Worm (Caenorhabditis elegans): ENCODE measurements around the gene aagr-3.

Gene aagr-3

ce11 chrV:9754459-9754858 is 25.1 kb upstream of the aagr-3 start, which contains the start of gene F58E6.5:
F58E6.5 (minus strand) TSS chrV:9754559.
- no peak for TF ChIP-seq tlp-1 (tag; optimal IDR thresholded peaks at IDR 0.05)
- no peak for TF ChIP-seq isw-1 (GFP tag; IDR thresholded peaks at IDR 0.05)
- TF ChIP-seq nhr-20 (tag; optimal IDR thresholded peaks at IDR 0.05) = no peak

- TF ChIP-seq aly-2 (tag; optimal IDR thresholded peaks at IDR 0.05) (no peak), efl-1 (optimal IDR thresholded peaks at IDR 0.05) (no peak), efl-1 (GFP tag; optimal IDR thresholded peaks at IDR 0.05 in 1 of 2) (peak in 1 of 2 experiments; percentile 84)
These were observed 24.2 kb upstream of the aagr-3 start for ce11 chrV:9753554-9753953.

- TF ChIP-seq irx-1 (tag; optimal IDR thresholded peaks at IDR 0.05) = no peak
- no peak for TF ChIP-seq nhr-11 (tag; optimal IDR thresholded peaks at IDR 0.05)
- TF ChIP-seq nhr-85 (tag) = no peak
- no peak for TF ChIP-seq C34B4.2 (tag; optimal IDR thresholded peaks at IDR 0.05)
- no peak for TF ChIP-seq nhr-12 (tag; optimal IDR thresholded peaks at IDR 0.05)
- no peak for TF ChIP-seq elt-2 (tag; optimal IDR thresholded peaks at IDR 0.05)
- TF ChIP-seq nhr-77 (tag; optimal IDR thresholded peaks at IDR 0.05) = no peak
- TF ChIP-seq lir-3 (tag; optimal IDR thresholded peaks at IDR 0.05; ENCODE audit: poor library complexity) = no peak
- no peak for TF ChIP-seq alr-1 (tag; optimal IDR thresholded peaks at IDR 0.05; ENCODE audit: borderline replicate concordance)
- TF ChIP-seq unc-30 (tag; optimal IDR thresholded peaks at IDR 0.05) = no peak
- no peak for TF ChIP-seq egl-27 (tag; optimal IDR thresholded peaks at IDR 0.05)
- TF ChIP-seq efl-3 (GFP tag; optimal IDR thresholded peaks at IDR 0.05) = no peak
- no peak for TF ChIP-seq F16B12.6 (tag; optimal IDR thresholded peaks at IDR 0.05)
- no peak for TF ChIP-seq pqm-1 (tag; optimal IDR thresholded peaks at IDR 0.05)
- no peak for TF ChIP-seq unc-98 (GFP tag; IDR thresholded peaks at IDR 0.05)
These were observed 23.6 kb upstream of the aagr-3 start, which contains the start of gene F58E6.6 for ce11 chrV:9752918-9753317. F58E6.6 (minus strand) TSS chrV:9753018.

- no peak for TF ChIP-seq nhr-47 (tag; optimal IDR thresholded peaks at IDR 0.05)
- TF ChIP-seq hpl-2 (GFP tag; optimal IDR thresholded peaks at IDR 0.05) = no peak
- TF ChIP-seq lin-14 (GFP tag; optimal IDR thresholded peaks at IDR 0.05) = no peak
- no peak for TF ChIP-seq nhr-90 (tag; optimal IDR thresholded peaks at IDR 0.05; ENCODE audit: poor library complexity)
- no peak for TF ChIP-seq nhr-11 (tag; optimal IDR thresholded peaks at IDR 0.05)
- TF ChIP-seq irx-1 (tag; optimal IDR thresholded peaks at IDR 0.05) = no peak
- TF ChIP-seq tlp-1 (tag; optimal IDR thresholded peaks at IDR 0.05) = no peak
- no peak for TF ChIP-seq C16A3.4 (tag; optimal IDR thresholded peaks at IDR 0.05)
- TF ChIP-seq ces-1 (GFP tag; optimal IDR thresholded peaks at IDR 0.05) = no peak
- TF ChIP-seq mef-2 (tag; optimal IDR thresholded peaks at IDR 0.05) = no peak
- TF ChIP-seq dsc-1 (tag; optimal IDR thresholded peaks at IDR 0.05) = no peak
- TF ChIP-seq nhr-84 (tag; optimal IDR thresholded peaks at IDR 0.05) = no peak
- TF ChIP-seq fos-1 (tag; optimal IDR thresholded peaks at IDR 0.05) = no peak
- TF ChIP-seq efl-1 (optimal IDR thresholded peaks at IDR 0.05) = no peak
- TF ChIP-seq efl-1 (GFP tag; optimal IDR thresholded peaks at IDR 0.05 in 1 of 2) = no peak
- no peak for TF ChIP-seq ceh-88 (GFP tag; IDR thresholded peaks at IDR 0.05)
These were observed 21.0 kb upstream of the aagr-3 start, which contains the start of gene F58E6.4 for ce11 chrV:9750308-9750707. F58E6.4 (minus strand) TSS chrV:9750408.

ce11 chrV:9744934-9745333 is 15.6 kb upstream of the aagr-3 start, which contains the start of gene F58E6.13:
F58E6.13 (plus strand) TSS chrV:9745234.
- no peak for TF ChIP-seq pqm-1 (tag; optimal IDR thresholded peaks at IDR 0.05)
- TF ChIP-seq lsy-2 (tag; optimal IDR thresholded peaks at IDR 0.05) = no peak

- TF ChIP-seq pax-3 (tag; optimal IDR thresholded peaks at IDR 0.05) = no peak
- no peak for TF ChIP-seq lin-13 (GFP tag; optimal IDR thresholded peaks at IDR 0.05)
- no peak for TF ChIP-seq ceh-90 (tag; optimal IDR thresholded peaks at IDR 0.05)
- TF ChIP-seq irx-1 (tag; optimal IDR thresholded peaks at IDR 0.05) = no peak
- no peak for TF ChIP-seq nhr-77 (tag; optimal IDR thresholded peaks at IDR 0.05)
- no peak for TF ChIP-seq rnt-1 (tag; optimal IDR thresholded peaks at IDR 0.05)
- TF ChIP-seq elt-3 (tag; optimal IDR thresholded peaks at IDR 0.05) = peak in 2 of 6 experiments; percentile 18 to 91
- no peak for TF ChIP-seq nhr-76 (tag; optimal IDR thresholded peaks at IDR 0.05)
- no peak for TF ChIP-seq skn-1 (tag; optimal IDR thresholded peaks at IDR 0.05)
- no peak for TF ChIP-seq nhr-84 (tag; optimal IDR thresholded peaks at IDR 0.05)
- TF ChIP-seq hpl-2 (GFP tag; optimal IDR thresholded peaks at IDR 0.05) = no peak
- TF ChIP-seq vab-15 (tag; optimal IDR thresholded peaks at IDR 0.05) = no peak
- no peak for TF ChIP-seq alr-1 (tag; optimal IDR thresholded peaks at IDR 0.05; ENCODE audit: borderline replicate concordance)
- TF ChIP-seq tlp-1 (tag; optimal IDR thresholded peaks at IDR 0.05) = no peak
- TF ChIP-seq mdl-1 (tag; optimal IDR thresholded peaks at IDR 0.05) = peak in 1 of 2 experiments; percentile 61
- TF ChIP-seq nhr-237 (tag; optimal IDR thresholded peaks at IDR 0.05) = no peak
- TF ChIP-seq nhr-28 (tag; optimal IDR thresholded peaks at IDR 0.05) = no peak
- TF ChIP-seq unc-62 (GFP tag; optimal IDR thresholded peaks at IDR 0.05) = no peak
These were observed 11.5 kb upstream of the aagr-3 start, which contains the start of gene sta-2 for ce11 chrV:9740858-9741257. sta-2 (plus strand) TSS chrV:9741206.
